Fruit fly (Drosophila melanogaster) whole organism, embryonic: Measurements from ENCODE around the gene CG32195.
A peak's percentile ranks its signal among the peaks of the same experiment; 100 is the strongest.

ENCODE experiments used
- BEAF-32 ChIP-seq: fragments of 200-800 bp; sonication (Bioruptor generic); optimal IDR thresholded peaks from 3 replicates; lab custom pipeline; 2017; ENCODE audit warnings: missing biosample characterization, missing genetic modification characterization, mild to moderate bottlenecking, moderate library complexity, missing genetic modification reagents
- CG12659 ChIP-seq: fragments of 200-800 bp; sonication (Bioruptor generic); optimal IDR thresholded peaks from 3 replicates; lab custom pipeline; 2017; ENCODE audit warnings: mild to moderate bottlenecking, missing biosample characterization, missing genetic modification reagents, missing genetic modification characterization
- CG14710 ChIP-seq: fragments of 200-800 bp; sonication (Bioruptor generic); optimal IDR thresholded peaks from 3 replicates; lab custom pipeline; 2019; ENCODE audit warnings: missing biosample characterization, mild to moderate bottlenecking, missing genetic modification characterization, moderate library complexity
- CG15514 ChIP-seq: fragments of 200-800 bp; sonication (Bioruptor generic); optimal IDR thresholded peaks from 3 replicates; lab custom pipeline; 2017; ENCODE audit warnings: missing biosample characterization, missing genetic modification characterization, mild to moderate bottlenecking, moderate library complexity, missing genetic modification reagents
- CG1603 ChIP-seq: fragments of 200-800 bp; sonication (Bioruptor generic); optimal IDR thresholded peaks from 2 replicates; lab custom pipeline; 2019; ENCODE audit warnings: missing biosample characterization, mild to moderate bottlenecking, missing genetic modification characterization, moderate library complexity
- CG16813 ChIP-seq: fragments of 200-800 bp; sonication (Bioruptor generic); IDR thresholded peaks from 3 replicates; pipeline ENCODE4 v1.3.6; 2022; ENCODE audit warnings: missing biosample characterization, missing genetic modification characterization; ENCODE audit not compliant: partially characterized antibody
- CG17186 ChIP-seq: fragments of 200-800 bp; sonication (Bioruptor generic); optimal IDR thresholded peaks from 3 replicates; lab custom pipeline; 2017; ENCODE audit warnings: missing biosample characterization, missing genetic modification reagents, missing genetic modification characterization
- CG17361 ChIP-seq: fragments of 200-800 bp; sonication (Bioruptor generic); IDR thresholded peaks from 3 replicates; pipeline ENCODE4 v1.3.6; 2022; ENCODE audit warnings: missing biosample characterization, missing genetic modification characterization
- CG17568 ChIP-seq: fragments of 200-800 bp; sonication (Bioruptor generic); optimal IDR thresholded peaks from 2 replicates; lab custom pipeline; 2018; ENCODE audit warnings: missing biosample characterization, mild to moderate bottlenecking, missing genetic modification characterization, moderate library complexity
- CG30431 ChIP-seq: fragments of 200-800 bp; sonication (Bioruptor generic); optimal IDR thresholded peaks from 2 replicates; lab custom pipeline; 2017; ENCODE audit warnings: missing biosample characterization, missing genetic modification characterization
- CG3163 ChIP-seq: fragments of 200-800 bp; sonication (Bioruptor generic); optimal IDR thresholded peaks from 3 replicates; lab custom pipeline; 2016; ENCODE audit warnings: missing biosample characterization, missing genetic modification characterization
- CG32772 ChIP-seq: fragments of 200-800 bp; sonication (Bioruptor generic); IDR thresholded peaks from 2 replicates; pipeline ENCODE4 v1.3.6; 2022; ENCODE audit warnings: missing biosample characterization, missing genetic modification characterization
- CG4617 ChIP-seq: fragments of 200-800 bp; sonication (Bioruptor generic); optimal IDR thresholded peaks from 3 replicates; lab custom pipeline; 2016; ENCODE audit warnings: missing biosample characterization, missing genetic modification characterization, borderline replicate concordance
- CG7928 ChIP-seq: fragments of 200-800 bp; sonication (Bioruptor generic); optimal IDR thresholded peaks from 2 replicates; lab custom pipeline; 2017; ENCODE audit warnings: missing biosample characterization, mild to moderate bottlenecking, missing genetic modification characterization
- CG7963 ChIP-seq: fragments of 200-800 bp; sonication (Bioruptor generic); IDR thresholded peaks from 3 replicates; pipeline ENCODE4 v1.3.6; 2022; ENCODE audit warnings: missing biosample characterization, missing genetic modification characterization; ENCODE audit not compliant: partially characterized antibody
- D19A ChIP-seq: fragments of 200-800 bp; optimal IDR thresholded peaks from 3 replicates; lab custom pipeline; 2019; ENCODE audit warnings: missing biosample characterization, mild to moderate bottlenecking, missing genetic modification characterization, moderate library complexity
- Dad ChIP-seq: fragments of 200-800 bp; sonication (Bioruptor generic); optimal IDR thresholded peaks from 3 replicates; lab custom pipeline; 2016; ENCODE audit warnings: missing biosample characterization, missing genetic modification characterization
- Doc3 ChIP-seq: fragments of 200-800 bp; sonication (Bioruptor generic); IDR thresholded peaks from 3 replicates; pipeline ENCODE4 v1.3.6; 2022; ENCODE audit warnings: missing biosample characterization, missing genetic modification characterization; ENCODE audit not compliant: partially characterized antibody
- Dp ChIP-seq: fragments of 200-800 bp; sonication (Bioruptor generic); optimal IDR thresholded peaks from 2 replicates; lab custom pipeline; 2018; ENCODE audit warnings: missing biosample characterization, mild to moderate bottlenecking, missing genetic modification characterization, moderate library complexity
- E2f2 ChIP-seq: fragments of 200-800 bp; sonication (Bioruptor generic); IDR thresholded peaks from 2 replicates; pipeline ENCODE4 v1.3.6; 2022; ENCODE audit warnings: missing biosample characterization, missing genetic modification characterization
- HmgZ ChIP-seq: fragments of 200-800 bp; sonication (Bioruptor generic); optimal IDR thresholded peaks from 2 replicates; lab custom pipeline; 2018; ENCODE audit warnings: missing biosample characterization, mild to moderate bottlenecking, missing genetic modification characterization
- Med ChIP-seq: fragments of 200-800 bp; sonication (Bioruptor generic); peaks from one replicate; lab custom pipeline; 2016; ENCODE audit warnings: missing biosample characterization, missing genetic modification characterization, mild to moderate bottlenecking, inconsistent platforms, moderate library complexity
- Neu2 ChIP-seq: fragments of 200-800 bp; sonication (Bioruptor generic); optimal IDR thresholded peaks from 3 replicates; lab custom pipeline; 2016; ENCODE audit warnings: missing biosample characterization, missing genetic modification characterization, borderline replicate concordance
- Nf-YB ChIP-seq: fragments of 200-800 bp; sonication (Bioruptor generic); optimal IDR thresholded peaks from 3 replicates; lab custom pipeline; 2019; ENCODE audit warnings: missing biosample characterization, mild to moderate bottlenecking, missing genetic modification characterization, moderate library complexity
- Opbp ChIP-seq: fragments of 200-800 bp; sonication (Bioruptor generic); IDR thresholded peaks from 3 replicates; pipeline ENCODE4 v1.3.6; 2022; ENCODE audit warnings: missing biosample characterization, missing genetic modification characterization; ENCODE audit not compliant: partially characterized antibody
- Sry-δ ChIP-seq: fragments of 200-800 bp; sonication (Bioruptor generic); optimal IDR thresholded peaks from 2 replicates; lab custom pipeline; 2016; ENCODE audit warnings: missing biosample characterization, missing genetic modification characterization
- Vsx1 ChIP-seq: fragments of 200-800 bp; sonication (Bioruptor generic); optimal IDR thresholded peaks from 2 replicates; lab custom pipeline; 2017; ENCODE audit warnings: missing biosample characterization, mild to moderate bottlenecking, missing genetic modification characterization, missing genetic modification reagents
- Xrp1 ChIP-seq: fragments of 200-800 bp; sonication (Bioruptor generic); IDR thresholded peaks from 2 replicates; pipeline ENCODE4 v1.3.6; 2022; ENCODE audit warnings: missing biosample characterization, missing genetic modification characterization
- amos ChIP-seq: fragments of 200-800 bp; sonication (Bioruptor generic); IDR thresholded peaks from 2 replicates; pipeline ENCODE4 v1.3.6; 2022; ENCODE audit warnings: missing biosample characterization, missing genetic modification characterization; ENCODE audit not compliant: partially characterized antibody
- ato ChIP-seq: fragments of 200-800 bp; sonication (Bioruptor generic); IDR thresholded peaks from 2 replicates; pipeline ENCODE4 v1.3.6; 2022; ENCODE audit warnings: missing biosample characterization, missing genetic modification characterization; ENCODE audit not compliant: partially characterized antibody
- az2 ChIP-seq: fragments of 200-800 bp; sonication (Bioruptor generic); optimal IDR thresholded peaks from 3 replicates; lab custom pipeline; 2016; ENCODE audit warnings: missing biosample characterization, missing genetic modification characterization
- bbx ChIP-seq: fragments of 200-800 bp; sonication (Bioruptor generic); IDR thresholded peaks from 2 replicates; pipeline ENCODE4 v1.3.6; 2022; ENCODE audit warnings: missing biosample characterization, missing genetic modification characterization; ENCODE audit not compliant: partially characterized antibody
- btn ChIP-seq: fragments of 200-800 bp; sonication (Bioruptor generic); optimal IDR thresholded peaks from 2 replicates; lab custom pipeline; 2016; ENCODE audit warnings: missing biosample characterization, missing genetic modification characterization
- chif ChIP-seq, 2 experiments: fragments of 200-800 bp; sonication (Bioruptor generic); optimal IDR thresholded peaks; 3 replicates each; lab custom pipeline; 2016; ENCODE audit warnings: missing biosample characterization in 2 of 2, missing genetic modification characterization in 2 of 2
- ems ChIP-seq: fragments of 200-800 bp; sonication (Bioruptor generic); optimal IDR thresholded peaks from 3 replicates; lab custom pipeline; 2016; ENCODE audit warnings: missing biosample characterization, missing genetic modification characterization
- hb ChIP-seq: fragments of 200-800 bp; sonication (Bioruptor generic); IDR thresholded peaks from 3 replicates; pipeline ENCODE4 v1.3.6; 2022; ENCODE audit warnings: missing biosample characterization, missing genetic modification characterization; ENCODE audit not compliant: partially characterized antibody
- jing ChIP-seq: fragments of 200-800 bp; sonication (Bioruptor generic); optimal IDR thresholded peaks from 2 replicates; lab custom pipeline; 2018; ENCODE audit warnings: missing biosample characterization, mild to moderate bottlenecking, missing genetic modification characterization
- knrl ChIP-seq: fragments of 200-800 bp; sonication (Bioruptor generic); IDR thresholded peaks from 3 replicates; pipeline ENCODE4 v1.3.6; 2022; ENCODE audit warnings: missing biosample characterization, missing genetic modification characterization; ENCODE audit not compliant: partially characterized antibody
- lbe ChIP-seq: fragments of 200-800 bp; sonication (Bioruptor generic); optimal IDR thresholded peaks from 2 replicates; lab custom pipeline; 2016; ENCODE audit warnings: missing biosample characterization, mild to moderate bottlenecking, missing genetic modification characterization
- lov ChIP-seq, 2 experiments: fragments of 200-800 bp in 1 of 2; fragments of >200 bp in 1 of 2; sonication (Bioruptor generic) in 1 of 2; IDR thresholded peaks in 1 of 2; optimal IDR thresholded peaks in 1 of 2; 2 replicates in 1 of 2; 3 replicates in 1 of 2; pipeline versions ENCODE4 v1.3.6 to Lab custom; 2017 to 2022; ENCODE audit warnings: missing biosample characterization in 1 of 2, missing genetic modification characterization in 1 of 2
- nerfin-2 ChIP-seq: fragments of 200-800 bp; sonication (Bioruptor generic); IDR thresholded peaks from 2 replicates; pipeline ENCODE4 v1.3.6; 2022; ENCODE audit warnings: missing biosample characterization, missing genetic modification characterization; ENCODE audit not compliant: partially characterized antibody
- p53 ChIP-seq: fragments of 200-800 bp; sonication (Bioruptor generic); optimal IDR thresholded peaks from 2 replicates; lab custom pipeline; 2016; ENCODE audit warnings: missing biosample characterization, missing genetic modification characterization
- schlank ChIP-seq: fragments of 200-800 bp; sonication (Bioruptor generic); optimal IDR thresholded peaks from 2 replicates; lab custom pipeline; 2018; ENCODE audit warnings: missing biosample characterization, mild to moderate bottlenecking, missing genetic modification characterization
- sd ChIP-seq: fragments of 200-800 bp; sonication (Bioruptor generic); optimal IDR thresholded peaks from 3 replicates; lab custom pipeline; 2018; ENCODE audit warnings: missing biosample characterization, mild to moderate bottlenecking, missing genetic modification characterization, moderate library complexity
- sna ChIP-seq: fragments of 200-800 bp; sonication (Bioruptor generic); IDR thresholded peaks from 2 replicates; pipeline ENCODE4 v1.3.6; 2022; ENCODE audit warnings: missing biosample characterization, missing genetic modification characterization; ENCODE audit not compliant: partially characterized antibody
- sug ChIP-seq: fragments of 200-800 bp; optimal IDR thresholded peaks from 2 replicates; lab custom pipeline; 2019; ENCODE audit warnings: missing biosample characterization, mild to moderate bottlenecking, missing genetic modification characterization, moderate library complexity
- unc-4 ChIP-seq: fragments of 200-800 bp; sonication (Bioruptor generic); IDR thresholded peaks from 2 replicates; pipeline ENCODE4 v1.3.6; 2022; ENCODE audit warnings: missing biosample characterization, missing genetic modification characterization; ENCODE audit not compliant: partially characterized antibody
- zf30C ChIP-seq: fragments of 200-800 bp; sonication (Bioruptor generic); optimal IDR thresholded peaks from 3 replicates; lab custom pipeline; 2018; ENCODE audit warnings: missing biosample characterization, mild to moderate bottlenecking, missing genetic modification characterization

The CG32195 gene

DNA sequence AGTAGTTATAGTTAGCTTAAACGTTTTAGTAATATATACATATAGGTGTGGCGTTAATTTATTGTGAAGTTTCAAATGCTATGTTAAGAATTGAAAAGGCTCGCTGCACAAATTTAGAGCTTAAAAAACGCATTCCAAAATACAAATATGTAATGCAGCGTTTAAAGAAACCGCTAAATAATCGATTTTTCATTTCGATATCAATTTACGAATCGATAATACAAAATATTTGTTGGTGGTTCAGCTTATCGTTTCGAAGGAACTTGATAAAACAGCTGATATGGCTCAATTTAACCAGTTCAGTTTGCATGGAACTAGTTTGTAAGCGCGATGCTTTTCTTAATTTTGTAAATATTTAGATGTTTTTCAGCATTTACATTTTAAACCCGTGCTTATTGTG lies at the start of gene CG32195, which contains the start of gene CG7341:
Gene CG32195 (plus strand): TSS at position 291 of the 400 bp plus-strand sequence.
Gene CG7341 (plus strand): TSS at position 291 of the 400 bp plus-strand sequence.
- peak; percentile 85 for TF ChIP-seq bbx (GFP tag; lab: Robert Waterston, UW)
- peak; percentile 99 for TF ChIP-seq CG15514 (GFP tag; lab: Kevin White, UChicago)
- TF ChIP-seq lov (optimal IDR thresholded peaks at IDR 0.05; lab: Kevin White, UChicago) = no peak
- TF ChIP-seq lov (GFP tag; IDR thresholded peaks at IDR 0.05; lab: Robert Waterston, UW) = no peak
- peak; percentile 40 for TF ChIP-seq sug
- peak; percentile 31 for TF ChIP-seq CG1603 (tag; lab: Kevin White, UChicago)
- TF ChIP-seq zf30C = no peak
- peak; percentile 72 for TF ChIP-seq unc-4
- peak; percentile 80 for TF ChIP-seq CG7963 (GFP tag; lab: Robert Waterston, UW)
- peak; percentile 26 for TF ChIP-seq CG17568 (GFP tag; lab: Kevin White, UChicago)
- TF ChIP-seq sna (GFP tag; lab: Robert Waterston, UW) = peak; percentile 83
- no peak for TF ChIP-seq Dad (GFP tag; lab: Kevin White, UChicago)
- peak; percentile 10 for TF ChIP-seq CG17186 (GFP tag; lab: Kevin White, UChicago)
- TF ChIP-seq CG30431 (GFP tag; lab: Kevin White, UChicago) = no peak
- peak; percentile 60; the same call in 2 of the 3 replicates for TF ChIP-seq Opbp (GFP tag; lab: Robert Waterston, UW)
- no peak for TF ChIP-seq p53 (GFP tag; lab: Kevin White, UChicago)
- peak; percentile 37 for TF ChIP-seq Sry-δ (GFP tag; lab: Kevin White, UChicago)
- no peak for TF ChIP-seq Xrp1 (GFP tag; lab: Robert Waterston, UW)
- peak; percentile 46 for TF ChIP-seq BEAF-32 (GFP tag; lab: Kevin White, UChicago)
- TF ChIP-seq D19A (tag; lab: Kevin White, UChicago) = peak; percentile 84
- peak; percentile 72 for TF ChIP-seq Doc3 (GFP tag; lab: Robert Waterston, UW)
- no peak for TF ChIP-seq CG7928 (GFP tag; lab: Kevin White, UChicago)
- TF ChIP-seq amos (GFP tag; lab: Robert Waterston, UW) = peak; percentile 68; the same call in 1 of the 2 replicates
- peak; percentile 95 for TF ChIP-seq E2f2
- no peak for TF ChIP-seq Neu2
- peak; percentile 31 for TF ChIP-seq lbe
- no peak for TF ChIP-seq Vsx1
- peak; percentile 90 for TF ChIP-seq nerfin-2
- TF ChIP-seq CG3163 (GFP tag; lab: Kevin White, UChicago) = no peak
- no peak for TF ChIP-seq btn (GFP tag; lab: Kevin White, UChicago)
- TF ChIP-seq schlank (tag; lab: Kevin White, UChicago) = no peak
- TF ChIP-seq hb (GFP tag; lab: Robert Waterston, UW) = peak; percentile 53; the same call in 1 of the 3 replicates
- TF ChIP-seq knrl = peak; percentile 37; the same call in 2 of the 3 replicates
- TF ChIP-seq CG12659 = peak; percentile 15
- peak; percentile 77 for TF ChIP-seq sd (tag; lab: Kevin White, UChicago)
- TF ChIP-seq CG14710 (tag; lab: Kevin White, UChicago) = peak; percentile 21
- no peak for TF ChIP-seq ems (GFP tag; lab: Kevin White, UChicago)
- peak; percentile 62 for TF ChIP-seq CG16813 (GFP tag; lab: Robert Waterston, UW)
- peak; percentile 5 for TF ChIP-seq CG4617 (GFP tag; lab: Kevin White, UChicago)
- TF ChIP-seq az2 (GFP tag; lab: Kevin White, UChicago) = no peak
- no peak for TF ChIP-seq Nf-YB (GFP tag; lab: Kevin White, UChicago)
- peak; percentile 94 for TF ChIP-seq Dp (GFP tag; lab: Kevin White, UChicago)
- no peak for TF ChIP-seq CG32772 (GFP tag; lab: Robert Waterston, UW)
- TF ChIP-seq ato (GFP tag; lab: Robert Waterston, UW) = peak; percentile 88
- TF ChIP-seq jing (GFP tag; lab: Kevin White, UChicago) = no peak
- TF ChIP-seq chif (GFP tag; optimal IDR thresholded peaks at IDR 0.05; lab: Kevin White, UChicago) = no peak
- TF ChIP-seq HmgZ (tag; lab: Kevin White, UChicago) = no peak
- TF ChIP-seq CG17361 (GFP tag; lab: Robert Waterston, UW) = no peak
- no peak for TF ChIP-seq Med (GFP tag; lab: Kevin White, UChicago)
